Worm (Caenorhabditis elegans): ENCODE results near the gene arx-2.

arx-2 gene

ce11 chrV:10320101-10320761, 17.9 kb downstream of the arx-2 start, which contains the start of the genes gna-1 and B0024.13 (continued):
- TF ChIP-seq lin-39 (tag; optimal IDR thresholded peaks at IDR 0.05) (no peak), snu-23 (GFP tag; optimal IDR thresholded peaks at IDR 0.05) (peak; percentile 77), blmp-1 (tag; optimal IDR thresholded peaks at IDR 0.05) (peak; percentile 60), snpc-4 (tag; optimal IDR thresholded peaks at IDR 0.05) (peak; percentile 5), rnt-1 (tag; optimal IDR thresholded peaks at IDR 0.05) (peak; percentile 97), aha-1 (tag; optimal IDR thresholded peaks at IDR 0.05) (no peak), egl-13 (tag; optimal IDR thresholded peaks at IDR 0.05) (peak; percentile 77), elt-2 (tag; optimal IDR thresholded peaks at IDR 0.05) (peak; percentile 41), lin-14 (GFP tag; optimal IDR thresholded peaks at IDR 0.05) (peak; percentile 84), nhr-90 (tag; optimal IDR thresholded peaks at IDR 0.05; ENCODE audit: poor library complexity) (peak; percentile 83), alr-1 (tag; optimal IDR thresholded peaks at IDR 0.05; ENCODE audit: borderline replicate concordance) (no peak), ztf-4 (tag; optimal IDR thresholded peaks at IDR 0.05) (no peak), vab-15 (tag; optimal IDR thresholded peaks at IDR 0.05) (no peak), unc-86 (tag; optimal IDR thresholded peaks at IDR 0.05) (peak; percentile 45)

ce11 chrV:10319434-10319833, 18.7 kb downstream of the arx-2 start, which contains the start of gene B0024.11:
Gene B0024.11, minus strand, starts transcription at chrV:10319534.
- TF ChIP-seq efl-1 (optimal IDR thresholded peaks at IDR 0.05) (no peak), efl-1 (GFP tag; optimal IDR thresholded peaks at IDR 0.05 in 1 of 2) (peak in 1 of 2 experiments; percentile 70), lir-3 (tag; optimal IDR thresholded peaks at IDR 0.05; ENCODE audit: poor library complexity) (no peak)

ce11 chrV:10317294-10317693, 20.9 kb downstream of the arx-2 start, which contains the start of gene asps-1:
Gene asps-1, minus strand, starts transcription at chrV:10317394.
- TF ChIP-seq nhr-19 (GFP tag; conservative IDR thresholded peaks at IDR 0.05) = no peak
- no peak for TF ChIP-seq ama-1 (optimal IDR thresholded peaks at IDR 0.05)
- TF ChIP-seq unc-30 (tag; optimal IDR thresholded peaks at IDR 0.05) = no peak
- no peak for TF ChIP-seq lin-35 (GFP tag; optimal IDR thresholded peaks at IDR 0.05)
- no peak for TF ChIP-seq aly-2 (tag; optimal IDR thresholded peaks at IDR 0.05)
- no peak for TF ChIP-seq C04F5.9 (tag; optimal IDR thresholded peaks at IDR 0.05)
- TF ChIP-seq unc-98 (GFP tag; IDR thresholded peaks at IDR 0.05) = no peak
- no peak for TF ChIP-seq nhr-47 (tag; optimal IDR thresholded peaks at IDR 0.05)
- no peak for TF ChIP-seq tlp-1 (tag; optimal IDR thresholded peaks at IDR 0.05)
- no peak for TF ChIP-seq zip-4 (GFP tag; optimal IDR thresholded peaks at IDR 0.05)
- TF ChIP-seq grh-1 (GFP tag; IDR thresholded peaks at IDR 0.05) = no peak
- TF ChIP-seq sup-37 (GFP tag; optimal IDR thresholded peaks at IDR 0.05) = no peak
- TF ChIP-seq pqm-1 (tag; optimal IDR thresholded peaks at IDR 0.05) = no peak

- TF ChIP-seq ztf-11 (tag; optimal IDR thresholded peaks at IDR 0.05) (no peak), egl-27 (tag; optimal IDR thresholded peaks at IDR 0.05) (no peak), nhr-28 (tag; optimal IDR thresholded peaks at IDR 0.05) (no peak), elt-3 (tag; optimal IDR thresholded peaks at IDR 0.05) (no peak), pax-3 (tag; optimal IDR thresholded peaks at IDR 0.05) (no peak), sptf-1 (tag; optimal IDR thresholded peaks at IDR 0.05) (no peak), pqm-1 (tag; optimal IDR thresholded peaks at IDR 0.05) (no peak), nhr-76 (tag; optimal IDR thresholded peaks at IDR 0.05) (no peak), skn-1 (tag; optimal IDR thresholded peaks at IDR 0.05) (no peak), fkh-8 (tag; optimal IDR thresholded peaks at IDR 0.05) (no peak), nhr-77 (tag; optimal IDR thresholded peaks at IDR 0.05) (no peak), swsn-7 (tag; optimal IDR thresholded peaks at IDR 0.05) (no peak)
Measured at ce11 chrV:10314371-10314770, 23.8 kb downstream of the arx-2 start, which contains the start of gene trx-2. Gene trx-2, plus strand, starts transcription at chrV:10314671.

Data from whole organism, L1 larva.